Worm (Caenorhabditis elegans) whole organism, young adult: Measurements from ENCODE around the gene eri-9.

ENCODE experiments used
- B0261.1 ChIP-seq: sonication (generic microtip); optimal IDR thresholded peaks from 2 replicates; lab custom pipeline; 2016; ENCODE audit warnings: mild to moderate bottlenecking, missing genetic modification characterization, moderate library complexity, missing compliant biosample characterization
- D2030.7 ChIP-seq: fragments of 200-800 bp; sonication (Bioruptor generic); IDR thresholded peaks from 2 replicates; pipeline ENCODE4 v1.3.6; 2022; ENCODE audit warnings: missing genetic modification reagents, missing genetic modification characterization, missing compliant biosample characterization
- F33H1.4 ChIP-seq: fragments of 200-800 bp; sonication (Bioruptor generic); IDR thresholded peaks from 2 replicates; pipeline ENCODE4 v1.3.6; 2022; ENCODE audit warnings: missing genetic modification reagents, missing genetic modification characterization, missing compliant biosample characterization
- F52B5.7 ChIP-seq: sonication (generic microtip); optimal IDR thresholded peaks from 2 replicates; lab custom pipeline; 2016; ENCODE audit warnings: mild to moderate bottlenecking, missing genetic modification characterization, missing compliant biosample characterization
- Y53G8AR.9 ChIP-seq: fragments of 200-800 bp; sonication (Bioruptor generic); conservative IDR thresholded peaks from 2 replicates; pipeline ENCODE4 v1.3.6; 2022; ENCODE audit warnings: missing genetic modification reagents, missing genetic modification characterization, missing compliant biosample characterization
- Y79H2A.3 ChIP-seq: fragments of 200-800 bp; sonication (Bioruptor generic); conservative IDR thresholded peaks from 2 replicates; pipeline ENCODE4 v1.3.6; 2022; ENCODE audit warnings: missing genetic modification reagents, missing genetic modification characterization, missing compliant biosample characterization
- ama-1 ChIP-seq, 3 experiments: fragments of 150-350 bp in 1 of 3; sonication (generic microtip) in 2 of 3; optimal IDR thresholded peaks; 2 replicates each; lab custom pipeline; 2014 to 2018; ENCODE audit warnings: missing biosample characterization in 2 of 3, missing genetic modification characterization in 2 of 3, missing genetic modification reagents in 2 of 3
- attf-3 ChIP-seq: fragments of 200-800 bp; sonication (Bioruptor generic); conservative IDR thresholded peaks from 2 replicates; pipeline ENCODE4 v1.3.6; 2022; ENCODE audit warnings: missing genetic modification reagents, missing genetic modification characterization, missing compliant biosample characterization
- attf-5 ChIP-seq: fragments of 200-800 bp; sonication (Bioruptor generic); optimal IDR thresholded peaks from 2 replicates; lab custom pipeline; 2018; ENCODE audit warnings: mild to moderate bottlenecking, missing genetic modification characterization, missing compliant biosample characterization
- bed-2 ChIP-seq: fragments of 200-800 bp; sonication (Bioruptor generic); IDR thresholded peaks from 2 replicates; pipeline ENCODE4 v1.3.6; 2022; ENCODE audit warnings: missing genetic modification reagents, missing genetic modification characterization, missing compliant biosample characterization
- ccch-3 ChIP-seq: fragments of 200-800 bp; sonication (Bioruptor generic); optimal IDR thresholded peaks from 2 replicates; lab custom pipeline; 2018; ENCODE audit warnings: mild to moderate bottlenecking, missing genetic modification characterization, missing compliant biosample characterization
- cebp-1 ChIP-seq, 2 experiments: fragments of 200-800 bp in 1 of 2; sonication (Bioruptor generic) in 1 of 2; sonication (generic microtip) in 1 of 2; IDR thresholded peaks in 1 of 2; optimal IDR thresholded peaks in 1 of 2; 2 replicates each; pipeline versions ENCODE4 v1.3.6 to Lab custom; 2017 to 2022; ENCODE audit warnings: missing compliant biosample characterization in 2 of 2, missing genetic modification characterization in 2 of 2, mild to moderate bottlenecking in 1 of 2, missing genetic modification reagents in 1 of 2, moderate library complexity in 1 of 2
- ceh-58 ChIP-seq: fragments of 200-800 bp; sonication (Bioruptor generic); IDR thresholded peaks from 2 replicates; pipeline ENCODE4 v1.3.6; 2022; ENCODE audit warnings: missing genetic modification characterization, missing compliant biosample characterization
- chd-7 ChIP-seq: sonication (generic microtip); optimal IDR thresholded peaks from 2 replicates; lab custom pipeline; 2016; ENCODE audit warnings: mild to moderate bottlenecking, missing genetic modification characterization, moderate library complexity, missing compliant biosample characterization
- efl-1 ChIP-seq: fragments of 150-350 bp; optimal IDR thresholded peaks from 2 replicates; lab custom pipeline; 2014; ENCODE audit warnings: missing biosample characterization, missing genetic modification reagents, missing genetic modification characterization
- ekl-4 ChIP-seq: fragments of 200-800 bp; sonication (Bioruptor generic); IDR thresholded peaks from 2 replicates; pipeline ENCODE4 v1.3.6; 2022; ENCODE audit warnings: missing genetic modification reagents, missing genetic modification characterization, missing compliant biosample characterization
- hmg-1.2 ChIP-seq: fragments of 200-800 bp; sonication (Bioruptor generic); IDR thresholded peaks from 2 replicates; pipeline ENCODE4 v1.3.6; 2022; ENCODE audit warnings: missing genetic modification reagents, missing genetic modification characterization, missing compliant biosample characterization
- hmg-20 ChIP-seq: fragments of 200-800 bp; sonication (Bioruptor generic); IDR thresholded peaks from 2 replicates; pipeline ENCODE4 v1.3.6; 2022; ENCODE audit warnings: missing genetic modification reagents, missing genetic modification characterization, missing compliant biosample characterization
- let-607 ChIP-seq, 2 experiments: fragments of 200-800 bp in 1 of 2; sonication (Bioruptor generic) in 1 of 2; sonication (generic microtip) in 1 of 2; optimal IDR thresholded peaks; 2 replicates each; lab custom pipeline; 2016 to 2018; ENCODE audit warnings: mild to moderate bottlenecking in 2 of 2, missing compliant biosample characterization in 2 of 2, missing genetic modification characterization in 2 of 2, moderate library complexity in 2 of 2, missing genotype in 1 of 2
- lin-35 ChIP-seq, 3 experiments: fragments of 150-350 bp in 2 of 3; sonication (generic microtip) in 1 of 3; optimal IDR thresholded peaks; 2 replicates each; lab custom pipeline; 2014 to 2018; ENCODE audit warnings: missing biosample characterization in 3 of 3, missing genetic modification characterization in 3 of 3, missing genetic modification reagents in 3 of 3
- lin-40 ChIP-seq: sonication (generic microtip); optimal IDR thresholded peaks from 2 replicates; lab custom pipeline; 2016; ENCODE audit warnings: missing genetic modification characterization, mild to moderate bottlenecking, missing compliant biosample characterization, missing genotype, missing genetic modification reagents
- madf-10 ChIP-seq: sonication (generic microtip); optimal IDR thresholded peaks from 2 replicates; lab custom pipeline; 2016; ENCODE audit warnings: mild to moderate bottlenecking, missing genetic modification characterization, missing compliant biosample characterization
- madf-6 ChIP-seq: fragments of 200-800 bp; sonication (Bioruptor generic); IDR thresholded peaks from 2 replicates; pipeline ENCODE4 v1.3.6; 2022; ENCODE audit warnings: missing genetic modification reagents, missing genetic modification characterization, missing compliant biosample characterization
- mes-4 ChIP-seq: sonication (generic microtip); optimal IDR thresholded peaks from 2 replicates; lab custom pipeline; 2016; ENCODE audit warnings: missing genotype, missing genetic modification characterization, missing compliant biosample characterization
- nfya-2 ChIP-seq: fragments of 200-800 bp; sonication (Bioruptor generic); IDR thresholded peaks from 2 replicates; pipeline ENCODE4 v1.3.6; 2022; ENCODE audit warnings: missing genetic modification reagents, missing genetic modification characterization, missing compliant biosample characterization
- nhr-179 ChIP-seq: sonication (generic microtip); optimal IDR thresholded peaks from 2 replicates; lab custom pipeline; 2016; ENCODE audit warnings: mild to moderate bottlenecking, missing genetic modification characterization, missing compliant biosample characterization
- pha-4 ChIP-seq: fragments of 150-350 bp; sonication (generic microtip); optimal IDR thresholded peaks from 2 replicates; lab custom pipeline; 2014; ENCODE audit warnings: missing biosample characterization, missing genetic modification reagents, missing genetic modification characterization
- unc-130 ChIP-seq: sonication (generic microtip); optimal IDR thresholded peaks from 2 replicates; lab custom pipeline; 2016; ENCODE audit warnings: missing genetic modification reagents, missing genetic modification characterization, missing compliant biosample characterization
- ztf-22 ChIP-seq: fragments of 200-800 bp; sonication (Bioruptor generic); optimal IDR thresholded peaks from 2 replicates; lab custom pipeline; 2018; ENCODE audit warnings: mild to moderate bottlenecking, missing genetic modification characterization, moderate library complexity, missing compliant biosample characterization

Gene eri-9

ce11 chrIII:4930154-4930679 lies 2.0 kb upstream of the eri-9 start, which contains the start of gene set-2 (continued):
- TF ChIP-seq cebp-1 (GFP tag; IDR thresholded peaks at IDR 0.05; lab: Robert Waterston, UW) (no peak), cebp-1 (tag; optimal IDR thresholded peaks at IDR 0.05; lab: Kevin White, UChicago) (peak; percentile 67), hmg-20 (GFP tag; lab: Robert Waterston, UW) (no peak), lin-35 (GFP tag; optimal IDR thresholded peaks at IDR 0.05; lab: Kevin White, UChicago) (peak; percentile 29 to 89 (median 79)), pha-4 (no peak)

ce11 chrIII:4934896-4935628 lies 2.8 kb downstream of the eri-9 start, which contains the start of gene mrps-18C:
Gene mrps-18C (plus strand): TSS chrIII:4935578.
- TF ChIP-seq madf-10 (tag; lab: Kevin White, UChicago) = no peak
- no peak for TF ChIP-seq unc-130 (GFP tag; lab: Kevin White, UChicago)
- TF ChIP-seq let-607 (tag; optimal IDR thresholded peaks at IDR 0.05; lab: Kevin White, UChicago) = no peak
- TF ChIP-seq ama-1 (optimal IDR thresholded peaks at IDR 0.05; lab: Kevin White, UChicago) = no peak
- TF ChIP-seq ama-1 (GFP tag; optimal IDR thresholded peaks at IDR 0.05; lab: Kevin White, UChicago) = no peak
- no peak for TF ChIP-seq D2030.7
- TF ChIP-seq mes-4 (tag; lab: Kevin White, UChicago) = no peak
- TF ChIP-seq B0261.1 (tag; lab: Kevin White, UChicago) = no peak
- TF ChIP-seq attf-3 (GFP tag; lab: Robert Waterston, UW) = peak; percentile 92
- no peak for TF ChIP-seq nhr-179 (tag; lab: Kevin White, UChicago)
- no peak for TF ChIP-seq hmg-1.2 (GFP tag; lab: Robert Waterston, UW)
- TF ChIP-seq ekl-4 = no peak
- TF ChIP-seq attf-5 (GFP tag; lab: Kevin White, UChicago) = no peak
- TF ChIP-seq efl-1 (GFP tag; lab: Kevin White, UChicago) = peak; percentile 4
- no peak for TF ChIP-seq ceh-58 (GFP tag; lab: Robert Waterston, UW)
- TF ChIP-seq Y53G8AR.9 (GFP tag; lab: Robert Waterston, UW) = no peak
- TF ChIP-seq chd-7 = no peak
- no peak for TF ChIP-seq Y79H2A.3 (GFP tag; lab: Robert Waterston, UW)

- TF ChIP-seq madf-6 (GFP tag; lab: Robert Waterston, UW) = 0 out of 2 replicates have a peak, but pooled peaks have one; percentile 37
- TF ChIP-seq cebp-1 (GFP tag; IDR thresholded peaks at IDR 0.05; lab: Robert Waterston, UW) = no peak
- no peak for TF ChIP-seq cebp-1 (tag; optimal IDR thresholded peaks at IDR 0.05; lab: Kevin White, UChicago)
- no peak for TF ChIP-seq nfya-2
- 0 out of 2 replicates have a peak, but pooled peaks have one; percentile 21 for TF ChIP-seq Y53G8AR.9 (GFP tag; lab: Robert Waterston, UW)
- no peak for TF ChIP-seq ztf-22 (GFP tag; lab: Kevin White, UChicago)
- TF ChIP-seq ccch-3 (GFP tag; lab: Kevin White, UChicago) = no peak
- TF ChIP-seq F33H1.4 (GFP tag; lab: Robert Waterston, UW) = no peak
Observed at ce11 chrIII:4937022-4937421, 4.8 kb downstream of the eri-9 start, which contains the start of gene fsn-1. Gene fsn-1 (plus strand): TSS chrIII:4937322.

ce11 chrIII:4939267-4939666 lies 7.0 kb downstream of the eri-9 start, which contains the start of gene rpb-2:
Gene rpb-2 (plus strand): TSS chrIII:4939567.
- TF ChIP-seq Y53G8AR.9 (GFP tag; lab: Robert Waterston, UW) (0 out of 2 replicates have a peak, but pooled peaks have one; percentile 17), madf-6 (GFP tag; lab: Robert Waterston, UW) (no peak)

DNA sequence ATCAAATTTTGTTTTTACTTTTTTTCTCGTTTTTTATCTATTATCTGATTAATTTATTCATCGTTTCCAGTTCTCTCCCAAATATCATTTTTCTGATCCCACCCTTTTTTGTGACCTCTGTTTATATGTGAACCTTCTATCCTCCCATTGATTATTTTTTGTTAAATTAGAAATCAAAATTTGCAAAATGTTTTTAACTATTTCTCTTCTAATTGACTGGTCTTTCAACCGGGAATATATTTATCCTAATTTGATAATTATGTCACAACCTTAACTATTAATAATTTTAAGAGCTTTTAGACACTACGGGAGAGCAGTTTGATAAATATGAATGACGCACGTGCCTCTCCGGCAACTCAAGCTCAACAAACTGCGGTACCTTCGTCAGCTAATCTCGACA lies 12.0 kb downstream of the eri-9 start, which contains the start of gene ntl-9:
TSS of gene ntl-9 (plus strand) at position 301 of the 400 bp plus-strand sequence.
- TF ChIP-seq bed-2 (GFP tag; lab: Robert Waterston, UW) = no peak
- no peak for TF ChIP-seq hmg-1.2 (GFP tag; lab: Robert Waterston, UW)
- no peak for TF ChIP-seq F33H1.4 (GFP tag; lab: Robert Waterston, UW)
- no peak for TF ChIP-seq F52B5.7 (tag; lab: Kevin White, UChicago)
- TF ChIP-seq lin-40 = no peak
- no peak for TF ChIP-seq efl-1 (GFP tag; lab: Kevin White, UChicago)
